Worm (Caenorhabditis elegans): ENCODE results near the gene F13E9.5.

ce11 chrIV:10909708-10910107 lies 25.5 kb upstream of the F13E9.5 start, which contains the start of gene pyk-2:
- no peak for TF ChIP-seq lin-11 (tag; optimal IDR thresholded peaks at IDR 0.05)
- TF ChIP-seq ama-1 (optimal IDR thresholded peaks at IDR 0.05) = no peak
- no peak for TF ChIP-seq fkh-10 (GFP tag; optimal IDR thresholded peaks at IDR 0.05)
- no peak for TF ChIP-seq pha-4 (tag; optimal IDR thresholded peaks at IDR 0.05)
- TF ChIP-seq ceh-45 (GFP tag; IDR thresholded peaks at IDR 0.05) = no peak
- TF ChIP-seq sox-2 (GFP tag; IDR thresholded peaks at IDR 0.05) = no peak

Data from whole organism, late embryonic.